Worm (Caenorhabditis elegans) whole organism, late embryonic: ENCODE measurements around the gene slc-25A26.

Experiments
- C38D4.7 ChIP-seq: fragments of 200-800 bp; sonication (Bioruptor generic); optimal IDR thresholded peaks from 2 replicates; lab custom pipeline; 2018; ENCODE audit warnings: mild to moderate bottlenecking, missing genetic modification characterization, moderate library complexity, missing compliant biosample characterization
- F13H6.1 ChIP-seq: sonication (generic microtip); optimal IDR thresholded peaks from 2 replicates; lab custom pipeline; 2016; ENCODE audit warnings: missing genetic modification characterization, missing compliant biosample characterization
- K02D7.2 ChIP-seq: sonication (generic microtip); optimal IDR thresholded peaks from 2 replicates; lab custom pipeline; 2017; ENCODE audit warnings: mild to moderate bottlenecking, missing genetic modification characterization, missing compliant biosample characterization
- ceh-18 ChIP-seq: sonication (generic microtip); optimal IDR thresholded peaks from 2 replicates; lab custom pipeline; 2016; ENCODE audit warnings: missing genetic modification characterization, missing compliant biosample characterization
- ceh-9 ChIP-seq: sonication (generic microtip); optimal IDR thresholded peaks from 2 replicates; lab custom pipeline; 2016; ENCODE audit warnings: mild to moderate bottlenecking, missing genetic modification characterization, inconsistent platforms, missing compliant biosample characterization
- elt-4 ChIP-seq: sonication (generic microtip); optimal IDR thresholded peaks from 2 replicates; lab custom pipeline; 2016; ENCODE audit warnings: missing genetic modification characterization, missing compliant biosample characterization
- gmeb-2 ChIP-seq: sonication (generic microtip); optimal IDR thresholded peaks from 2 replicates; lab custom pipeline; 2016; ENCODE audit warnings: missing genetic modification characterization, inconsistent platforms, missing compliant biosample characterization
- hlh-13 ChIP-seq: fragments of 200-800 bp; sonication (Bioruptor generic); optimal IDR thresholded peaks from 2 replicates; lab custom pipeline; 2018; ENCODE audit warnings: mild to moderate bottlenecking, missing genetic modification characterization, missing compliant biosample characterization
- hlh-6 ChIP-seq: sonication (generic microtip); optimal IDR thresholded peaks from 2 replicates; lab custom pipeline; 2016; ENCODE audit warnings: missing genotype, missing genetic modification characterization, missing compliant biosample characterization
- lin-11 ChIP-seq: fragments of 200-800 bp; sonication (Bioruptor generic); optimal IDR thresholded peaks from 2 replicates; lab custom pipeline; 2018; ENCODE audit warnings: mild to moderate bottlenecking, missing genetic modification characterization, missing compliant biosample characterization
- madf-2 ChIP-seq: sonication (generic microtip); optimal IDR thresholded peaks from 2 replicates; lab custom pipeline; 2017; ENCODE audit warnings: missing genetic modification characterization, missing compliant biosample characterization
- nhr-232 ChIP-seq: sonication (generic microtip); optimal IDR thresholded peaks from 2 replicates; lab custom pipeline; 2016; ENCODE audit warnings: missing genetic modification characterization, missing compliant biosample characterization
- pha-4 ChIP-seq: fragments of 150-350 bp; optimal IDR thresholded peaks from 2 replicates; lab custom pipeline; 2018; ENCODE audit warnings: missing biosample characterization, missing genetic modification reagents, missing genetic modification characterization
- unc-3 ChIP-seq, 2 experiments: fragments of 200-800 bp in 1 of 2; sonication (Bioruptor generic) in 1 of 2; sonication (generic microtip) in 1 of 2; conservative IDR thresholded peaks in 1 of 2; optimal IDR thresholded peaks in 1 of 2; 2 replicates each; pipeline versions ENCODE4 v1.3.6 to Lab custom; 2016 to 2022; ENCODE audit warnings: missing compliant biosample characterization in 2 of 2, missing genetic modification characterization in 2 of 2, missing genetic modification reagents in 1 of 2
- ztf-16 ChIP-seq: sonication (generic microtip); optimal IDR thresholded peaks from 2 replicates; lab custom pipeline; 2017; ENCODE audit warnings: missing genetic modification characterization, missing compliant biosample characterization

slc-25A26 gene

DNA sequence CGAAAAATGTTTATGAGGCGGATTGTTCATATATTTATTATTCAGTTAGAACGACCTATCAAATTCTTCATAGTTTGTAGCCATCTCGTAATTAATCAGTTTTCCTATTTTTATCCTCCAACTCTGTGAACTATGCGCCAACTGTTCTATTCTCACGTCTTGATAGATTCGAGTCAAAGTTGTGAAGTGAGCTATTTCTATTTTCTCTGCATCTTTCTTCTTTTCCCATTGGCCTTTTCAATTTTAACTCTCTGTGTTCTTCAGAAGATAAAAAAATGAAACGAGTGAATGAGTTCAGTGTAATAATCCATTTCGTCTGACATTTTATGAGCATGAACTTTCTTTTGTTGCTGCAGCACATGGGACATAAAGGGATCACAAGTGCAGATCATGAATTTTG is 47.8 kb downstream of the slc-25A26 start:
- TF ChIP-seq gmeb-2 (tag; lab: Kevin White, UChicago): no peak
- peak; percentile 20 for TF ChIP-seq ceh-18 (tag; lab: Kevin White, UChicago)
- no peak for TF ChIP-seq elt-4
- no peak for TF ChIP-seq madf-2 (tag; lab: Kevin White, UChicago)

DNA sequence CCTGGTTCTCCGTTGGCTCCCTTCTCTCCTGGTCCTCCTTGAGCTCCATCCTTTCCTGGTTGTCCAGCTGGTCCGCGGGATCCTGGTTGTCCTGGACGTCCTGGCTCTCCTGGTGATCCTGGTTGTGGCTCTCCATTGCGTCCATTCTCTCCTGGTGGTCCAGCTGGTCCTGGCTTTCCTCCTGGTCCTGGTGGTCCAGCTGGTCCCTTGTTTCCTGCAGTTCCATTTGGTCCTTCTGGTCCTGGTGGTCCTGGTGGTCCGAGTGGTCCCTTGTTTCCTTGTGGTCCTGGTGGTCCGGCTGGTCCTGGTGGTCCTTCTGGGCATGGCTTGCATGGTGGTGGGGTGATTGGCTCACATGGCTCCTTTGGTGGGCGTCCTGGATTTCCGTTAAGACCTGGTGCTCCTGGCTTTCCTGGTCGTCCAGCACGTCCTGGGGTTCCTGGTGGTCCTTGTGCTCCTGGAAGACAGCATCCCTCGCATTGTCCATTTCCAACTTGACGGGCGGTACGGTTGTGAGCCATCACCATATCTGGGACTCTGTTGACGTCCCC is 48.9 kb downstream of the slc-25A26 start:
- TF ChIP-seq pha-4 (tag; lab: Kevin White, UChicago): no peak
- TF ChIP-seq hlh-6 (tag; lab: Kevin White, UChicago): peak; percentile 5
- TF ChIP-seq nhr-232 (tag; lab: Kevin White, UChicago): no peak

- TF ChIP-seq C38D4.7 (GFP tag; lab: Kevin White, UChicago) (no peak), lin-11 (tag; lab: Kevin White, UChicago) (no peak), K02D7.2 (tag; lab: Kevin White, UChicago) (no peak), hlh-13 (GFP tag; lab: Kevin White, UChicago) (no peak), ztf-16 (tag; lab: Kevin White, UChicago) (no peak), F13H6.1 (tag; lab: Kevin White, UChicago) (no peak), unc-3 (GFP tag; conservative IDR thresholded peaks at IDR 0.05; lab: Robert Waterston, UW) (no peak), unc-3 (tag; optimal IDR thresholded peaks at IDR 0.05; lab: Kevin White, UChicago) (no peak), ceh-9 (tag; lab: Kevin White, UChicago) (no peak)
- TF ChIP-seq, all 69 proteins: peak for 0
Measured at ce11 chrIV:8979695-8980094, 49.5 kb downstream of the slc-25A26 start, which contains the start of gene col-119. TSS of gene col-119 (minus strand) at chrIV:8979795.
